Fruit fly (Drosophila melanogaster) whole organism, embryonic: ENCODE data around the gene CG7889.

Source experiments
- BEAF-32 ChIP-seq: fragments of 200-800 bp; sonication (Bioruptor generic); optimal IDR thresholded peaks from 3 replicates; lab custom pipeline; 2017; ENCODE audit warnings: missing biosample characterization, missing genetic modification characterization, mild to moderate bottlenecking, moderate library complexity, missing genetic modification reagents
- BtbVII ChIP-seq: fragments of 200-800 bp; sonication (Bioruptor generic); optimal IDR thresholded peaks from 3 replicates; lab custom pipeline; 2017; ENCODE audit warnings: missing biosample characterization, mild to moderate bottlenecking, missing genetic modification characterization
- C15 ChIP-seq: fragments of 200-800 bp; sonication (Bioruptor generic); IDR thresholded peaks from 3 replicates; pipeline ENCODE4 v1.3.6; 2022; ENCODE audit warnings: missing biosample characterization, missing genetic modification characterization
- CG10147 ChIP-seq: fragments of 200-800 bp; sonication (Bioruptor generic); optimal IDR thresholded peaks from 2 replicates; lab custom pipeline; 2019; ENCODE audit warnings: missing biosample characterization, mild to moderate bottlenecking, missing genetic modification characterization, moderate library complexity
- CG10274 ChIP-seq: fragments of 200-800 bp; sonication (Bioruptor generic); optimal IDR thresholded peaks from 3 replicates; lab custom pipeline; 2017; ENCODE audit warnings: missing biosample characterization, mild to moderate bottlenecking, missing genetic modification characterization
- CG10431 ChIP-seq: fragments of 200-800 bp; sonication (Bioruptor generic); optimal IDR thresholded peaks from 3 replicates; lab custom pipeline; 2018; ENCODE audit warnings: missing biosample characterization, mild to moderate bottlenecking, missing genetic modification characterization
- CG10462 ChIP-seq: fragments of 200-800 bp; sonication (Bioruptor generic); optimal IDR thresholded peaks from 2 replicates; lab custom pipeline; 2016; ENCODE audit warnings: missing biosample characterization, missing genetic modification characterization
- CG11456 ChIP-seq: fragments of 200-800 bp; sonication (Bioruptor generic); IDR thresholded peaks from 3 replicates; pipeline ENCODE4 v1.3.6; 2022; ENCODE audit warnings: missing biosample characterization, missing genetic modification characterization
- CG15514 ChIP-seq: fragments of 200-800 bp; sonication (Bioruptor generic); optimal IDR thresholded peaks from 3 replicates; lab custom pipeline; 2017; ENCODE audit warnings: missing biosample characterization, missing genetic modification characterization, mild to moderate bottlenecking, moderate library complexity, missing genetic modification reagents
- CG34376 ChIP-seq: fragments of 200-800 bp; sonication (Bioruptor generic); optimal IDR thresholded peaks from 2 replicates; lab custom pipeline; 2018; ENCODE audit warnings: missing biosample characterization, mild to moderate bottlenecking, missing genetic modification characterization
- CG34422 ChIP-seq: fragments of 200-800 bp; sonication (Bioruptor generic); IDR thresholded peaks from 3 replicates; pipeline ENCODE4 v1.3.6; 2022; ENCODE audit warnings: missing biosample characterization, missing genetic modification characterization
- CG3838 ChIP-seq: fragments of 200-800 bp; sonication (Bioruptor generic); optimal IDR thresholded peaks from 3 replicates; lab custom pipeline; 2016; ENCODE audit warnings: missing biosample characterization, missing genetic modification characterization
- CG4730 ChIP-seq: fragments of 200-800 bp; sonication (Bioruptor generic); IDR thresholded peaks from 2 replicates; pipeline ENCODE4 v1.3.6; 2022; ENCODE audit warnings: missing biosample characterization, missing genetic modification characterization
- CG5953 ChIP-seq: fragments of 200-800 bp; sonication (Bioruptor generic); IDR thresholded peaks from 2 replicates; pipeline ENCODE4 v1.3.6; 2022; ENCODE audit warnings: missing biosample characterization, missing genetic modification characterization
- CG7357 ChIP-seq: fragments of 200-800 bp; sonication (Bioruptor generic); IDR thresholded peaks from 3 replicates; pipeline ENCODE4 v1.3.6; 2022; ENCODE audit warnings: missing biosample characterization, missing genetic modification characterization
- CG7928 ChIP-seq: fragments of 200-800 bp; sonication (Bioruptor generic); optimal IDR thresholded peaks from 2 replicates; lab custom pipeline; 2017; ENCODE audit warnings: missing biosample characterization, mild to moderate bottlenecking, missing genetic modification characterization
- CG8478 ChIP-seq: fragments of >200 bp; optimal IDR thresholded peaks from 2 replicates; lab custom pipeline; 2018
- CG8924 ChIP-seq: fragments of 200-800 bp; optimal IDR thresholded peaks from 3 replicates; lab custom pipeline; 2019; ENCODE audit warnings: missing biosample characterization, mild to moderate bottlenecking, missing genetic modification characterization, moderate library complexity
- CG9797 ChIP-seq: fragments of 200-800 bp; sonication (Bioruptor generic); optimal IDR thresholded peaks from 3 replicates; lab custom pipeline; 2018; ENCODE audit warnings: missing biosample characterization, mild to moderate bottlenecking, missing genetic modification characterization
- CG9817 ChIP-seq: fragments of 200-800 bp; sonication (Bioruptor generic); optimal IDR thresholded peaks from 2 replicates; lab custom pipeline; 2018; ENCODE audit warnings: missing biosample characterization, mild to moderate bottlenecking, missing genetic modification characterization, moderate library complexity
- CkIIα-i1 ChIP-seq: fragments of 200-800 bp; sonication (Bioruptor generic); IDR thresholded peaks from 2 replicates; pipeline ENCODE4 v1.3.6; 2022; ENCODE audit warnings: missing biosample characterization, missing genetic modification characterization
- Doc3 ChIP-seq: fragments of 200-800 bp; sonication (Bioruptor generic); IDR thresholded peaks from 3 replicates; pipeline ENCODE4 v1.3.6; 2022; ENCODE audit warnings: missing biosample characterization, missing genetic modification characterization; ENCODE audit not compliant: partially characterized antibody
- Ets65A ChIP-seq: fragments of 200-800 bp; sonication (Bioruptor generic); peaks from one replicate; lab custom pipeline; 2016; ENCODE audit warnings: missing biosample characterization, missing genetic modification characterization
- HmgD ChIP-seq: fragments of 200-800 bp; sonication (Bioruptor generic); optimal IDR thresholded peaks from 3 replicates; lab custom pipeline; 2016; ENCODE audit warnings: missing biosample characterization, missing genetic modification characterization
- Med ChIP-seq: fragments of 200-800 bp; sonication (Bioruptor generic); peaks from one replicate; lab custom pipeline; 2016; ENCODE audit warnings: missing biosample characterization, missing genetic modification characterization, mild to moderate bottlenecking, inconsistent platforms, moderate library complexity
- NFAT ChIP-seq: fragments of 200-800 bp; sonication (Bioruptor generic); IDR thresholded peaks from 2 replicates; pipeline ENCODE4 v1.3.6; 2022; ENCODE audit warnings: missing biosample characterization, missing genetic modification characterization
- Nf-YB ChIP-seq: fragments of 200-800 bp; sonication (Bioruptor generic); optimal IDR thresholded peaks from 3 replicates; lab custom pipeline; 2019; ENCODE audit warnings: missing biosample characterization, mild to moderate bottlenecking, missing genetic modification characterization, moderate library complexity
- Pdp1 ChIP-seq, 2 experiments: fragments of 200-800 bp; sonication (Bioruptor generic); optimal IDR thresholded peaks; 3 replicates each; lab custom pipeline; 2016; ENCODE audit warnings: missing biosample characterization in 2 of 2, missing genetic modification characterization in 2 of 2, mild to moderate bottlenecking in 1 of 2, moderate library complexity in 1 of 2
- Rfx ChIP-seq: fragments of 200-800 bp; sonication (Bioruptor generic); IDR thresholded peaks from 2 replicates; pipeline ENCODE4 v1.3.6; 2022; ENCODE audit warnings: missing biosample characterization, missing genetic modification characterization
- Sox100B ChIP-seq: fragments of 200-800 bp; sonication (Bioruptor generic); optimal IDR thresholded peaks from 3 replicates; lab custom pipeline; 2018; ENCODE audit warnings: missing biosample characterization, mild to moderate bottlenecking, missing genetic modification characterization
- Ssrp ChIP-seq: fragments of 200-800 bp; sonication (Bioruptor generic); optimal IDR thresholded peaks from 2 replicates; lab custom pipeline; 2018; ENCODE audit warnings: missing biosample characterization, mild to moderate bottlenecking, missing genetic modification characterization, moderate library complexity
- TFAM ChIP-seq: fragments of 200-800 bp; sonication (Bioruptor generic); optimal IDR thresholded peaks from 2 replicates; lab custom pipeline; 2017; ENCODE audit warnings: missing biosample characterization, missing genetic modification characterization, inconsistent platforms
- Vsx1 ChIP-seq: fragments of 200-800 bp; sonication (Bioruptor generic); optimal IDR thresholded peaks from 2 replicates; lab custom pipeline; 2017; ENCODE audit warnings: missing biosample characterization, mild to moderate bottlenecking, missing genetic modification characterization, missing genetic modification reagents
- bigmax ChIP-seq: fragments of 200-800 bp; sonication (Bioruptor generic); optimal IDR thresholded peaks from 2 replicates; lab custom pipeline; 2018; ENCODE audit warnings: missing biosample characterization, mild to moderate bottlenecking, missing genetic modification characterization
- corto ChIP-seq: fragments of 200-800 bp; sonication (Bioruptor generic); optimal IDR thresholded peaks from 2 replicates; lab custom pipeline; 2016; ENCODE audit warnings: missing biosample characterization, mild to moderate bottlenecking, missing genetic modification characterization, moderate library complexity
- dm ChIP-seq: fragments of 200-800 bp; sonication (Bioruptor generic); optimal IDR thresholded peaks from 3 replicates; lab custom pipeline; 2016; ENCODE audit warnings: missing biosample characterization, missing genetic modification characterization
- ems ChIP-seq: fragments of 200-800 bp; sonication (Bioruptor generic); optimal IDR thresholded peaks from 3 replicates; lab custom pipeline; 2016; ENCODE audit warnings: missing biosample characterization, missing genetic modification characterization
- esg ChIP-seq: fragments of 200-800 bp; sonication (Bioruptor generic); conservative IDR thresholded peaks from 2 replicates; pipeline ENCODE4 v1.3.6; 2022; ENCODE audit warnings: missing biosample characterization, missing genetic modification characterization
- exex ChIP-seq: fragments of 200-800 bp; sonication (Bioruptor generic); optimal IDR thresholded peaks from 4 replicates; lab custom pipeline; 2018; ENCODE audit warnings: missing biosample characterization, mild to moderate bottlenecking, missing genetic modification characterization, moderate library complexity
- gcm ChIP-seq: fragments of 200-800 bp; sonication (Bioruptor generic); optimal IDR thresholded peaks from 2 replicates; lab custom pipeline; 2019; ENCODE audit warnings: missing biosample characterization, mild to moderate bottlenecking, missing genetic modification characterization, moderate library complexity
- grn ChIP-seq: fragments of 200-800 bp; sonication (Bioruptor generic); optimal IDR thresholded peaks from 3 replicates; lab custom pipeline; 2017; ENCODE audit warnings: missing biosample characterization, missing genetic modification characterization
- insv ChIP-seq, 2 experiments: fragments of 200-800 bp; sonication (Bioruptor generic); optimal IDR thresholded peaks; 3 replicates each; lab custom pipeline; 2016 to 2018; ENCODE audit warnings: missing biosample characterization in 2 of 2, missing genetic modification characterization in 2 of 2
- mirr ChIP-seq: fragments of 200-800 bp; sonication (Bioruptor generic); optimal IDR thresholded peaks from 3 replicates; lab custom pipeline; 2018; ENCODE audit warnings: missing biosample characterization, mild to moderate bottlenecking, missing genetic modification characterization
- otp ChIP-seq: fragments of 200-800 bp; sonication (Bioruptor generic); IDR thresholded peaks from 3 replicates; pipeline ENCODE4, ENCODE4 v1.3.6; 2022; ENCODE audit warnings: missing biosample characterization, missing genetic modification characterization
- sug ChIP-seq: fragments of 200-800 bp; optimal IDR thresholded peaks from 2 replicates; lab custom pipeline; 2019; ENCODE audit warnings: missing biosample characterization, mild to moderate bottlenecking, missing genetic modification characterization, moderate library complexity
- tap ChIP-seq: fragments of 200-800 bp; optimal IDR thresholded peaks from 3 replicates; lab custom pipeline; 2019; ENCODE audit warnings: missing biosample characterization, mild to moderate bottlenecking, missing genetic modification characterization, moderate library complexity
- tgo ChIP-seq: fragments of 200-800 bp; sonication (Bioruptor generic); IDR thresholded peaks from 3 replicates; pipeline ENCODE4 v1.3.6; 2022; ENCODE audit warnings: missing biosample characterization, missing genetic modification characterization
- wdn ChIP-seq: fragments of 200-800 bp; sonication (Bioruptor generic); IDR thresholded peaks from 2 replicates; pipeline ENCODE4 v1.3.6; 2022; ENCODE audit warnings: missing biosample characterization, missing genetic modification characterization
- yki ChIP-seq: fragments of >200 bp; optimal IDR thresholded peaks from 3 replicates; lab custom pipeline; 2018
- zen2 ChIP-seq: fragments of 200-800 bp; sonication (Bioruptor generic); IDR thresholded peaks from 3 replicates; pipeline ENCODE4 v1.3.6; 2022; ENCODE audit warnings: missing biosample characterization, missing genetic modification characterization; ENCODE audit not compliant: partially characterized antibody

The CG7889 gene

dm6 chrX:19293320-19293719 lies 49.9 kb downstream of the CG7889 start:
- TF ChIP-seq Med (GFP tag; lab: Kevin White, UChicago) (peak; percentile 62), CG34422 (GFP tag; lab: Robert Waterston, UW) (no peak), ems (GFP tag; lab: Kevin White, UChicago) (no peak), BEAF-32 (GFP tag; lab: Kevin White, UChicago) (no peak), CG11456 (no peak), zen2 (GFP tag; lab: Robert Waterston, UW) (no peak), gcm (GFP tag; lab: Kevin White, UChicago) (no peak), Rfx (GFP tag; lab: Robert Waterston, UW) (no peak), C15 (GFP tag; lab: Robert Waterston, UW) (no peak), Nf-YB (no peak), Pdp1 (GFP tag; optimal IDR thresholded peaks at IDR 0.05; lab: Kevin White, UChicago) (peak in 1 of 2 experiments; percentile 36), CG15514 (GFP tag; lab: Kevin White, UChicago) (no peak), CG10274 (GFP tag; lab: Kevin White, UChicago) (no peak), wdn (GFP tag; lab: Robert Waterston, UW) (no peak), CkIIα-i1 (GFP tag; lab: Robert Waterston, UW) (no peak), dm (GFP tag; lab: Kevin White, UChicago) (no peak), CG7357 (GFP tag; lab: Robert Waterston, UW) (no peak), insv (GFP tag; optimal IDR thresholded peaks at IDR 0.05; lab: Kevin White, UChicago) (peak in 1 of 2 experiments; percentile 39), tap (tag; lab: Kevin White, UChicago) (no peak), HmgD (GFP tag; lab: Kevin White, UChicago) (no peak), mirr (GFP tag; lab: Kevin White, UChicago) (peak; percentile 30), CG10462 (no peak), CG10431 (GFP tag; lab: Kevin White, UChicago) (no peak), BtbVII (GFP tag; lab: Kevin White, UChicago) (peak; percentile 5)

dm6 chrX:19294030-19294429 lies 50.6 kb downstream of the CG7889 start:
- TF ChIP-seq CG4730 (GFP tag; lab: Robert Waterston, UW): no peak
- TF ChIP-seq esg (GFP tag; lab: Robert Waterston, UW): no peak
- TF ChIP-seq CG34376 (GFP tag; lab: Kevin White, UChicago): peak; percentile 22
- TF ChIP-seq Pdp1 (GFP tag; optimal IDR thresholded peaks at IDR 0.05; lab: Kevin White, UChicago): peak in 1 of 2 experiments; percentile 64
- TF ChIP-seq Ets65A: peak; percentile 1
- TF ChIP-seq CG9817 (tag; lab: Kevin White, UChicago): no peak
- TF ChIP-seq Nf-YB: no peak
- TF ChIP-seq corto (GFP tag; lab: Kevin White, UChicago): no peak
- TF ChIP-seq exex: peak; percentile 98
- TF ChIP-seq CG7928 (GFP tag; lab: Kevin White, UChicago): no peak
- no peak for TF ChIP-seq otp (GFP tag; lab: Robert Waterston, UW)
- TF ChIP-seq CG9797 (GFP tag; lab: Kevin White, UChicago): no peak
- no peak for TF ChIP-seq Doc3 (GFP tag; lab: Robert Waterston, UW)
- TF ChIP-seq bigmax: peak; percentile 78
- TF ChIP-seq grn (GFP tag; lab: Kevin White, UChicago): peak; percentile 89
- TF ChIP-seq TFAM (GFP tag; lab: Kevin White, UChicago): no peak
- TF ChIP-seq CG10147 (GFP tag; lab: Kevin White, UChicago): no peak
- no peak for TF ChIP-seq CG8478 (lab: Kevin White, UChicago)
- no peak for TF ChIP-seq NFAT (GFP tag; lab: Robert Waterston, UW)
- no peak for TF ChIP-seq tgo
- TF ChIP-seq yki (lab: Kevin White, UChicago): no peak
- peak; percentile 70 for TF ChIP-seq Vsx1 (GFP tag; lab: Kevin White, UChicago)
- no peak for TF ChIP-seq Ssrp
- no peak for TF ChIP-seq CG3838 (GFP tag; lab: Kevin White, UChicago)
- peak; percentile 75 for TF ChIP-seq sug (tag; lab: Kevin White, UChicago)
- TF ChIP-seq Sox100B (GFP tag; lab: Kevin White, UChicago): no peak
- TF ChIP-seq CG5953 (GFP tag; lab: Robert Waterston, UW): no peak
- TF ChIP-seq CG8924 (tag; lab: Kevin White, UChicago): no peak
